Worm (Caenorhabditis elegans): Measurements from ENCODE around the gene F01D4.8.

DNA sequence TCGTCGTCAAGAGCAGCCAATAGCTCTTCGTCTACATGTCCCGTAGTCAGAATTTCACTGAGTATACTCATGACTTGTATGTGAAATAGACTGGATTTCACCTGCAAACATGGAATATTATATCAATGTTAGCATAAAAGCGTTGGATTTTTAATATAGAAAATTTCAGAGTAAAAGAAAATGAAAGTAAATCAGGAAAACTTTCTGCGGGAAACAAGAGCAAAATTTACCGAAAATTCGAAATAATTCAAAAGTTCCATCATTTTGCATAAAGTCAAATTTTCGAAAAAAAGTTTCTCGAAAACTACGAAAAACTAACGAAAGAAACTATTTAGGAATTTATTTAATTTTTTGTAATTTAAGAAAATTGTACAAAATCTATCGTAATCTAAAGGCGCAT, 35.1 kb downstream of the F01D4.8 start, which contains the start of gene F13B12.6:
- TF ChIP-seq sem-2 (GFP tag; optimal IDR thresholded peaks at IDR 0.05) = no peak
- no peak for TF ChIP-seq ham-2 (GFP tag; optimal IDR thresholded peaks at IDR 0.05)
